Worm (Caenorhabditis elegans): ENCODE data around the gene C35D6.4.

The C35D6.4 gene

ce11 chrIV:16391470-16391869, 40.7 kb downstream of the C35D6.4 start:
- TF ChIP-seq ztf-26 (tag; optimal IDR thresholded peaks at IDR 0.05) (no peak), K11D2.4 (GFP tag; IDR thresholded peaks at IDR 0.05) (no peak), madf-8 (GFP tag; conservative IDR thresholded peaks at IDR 0.05) (no peak), nhr-90 (tag; optimal IDR thresholded peaks at IDR 0.05) (no peak), ztf-25 (GFP tag; IDR thresholded peaks at IDR 0.05) (no peak), dox-1 (GFP tag; IDR thresholded peaks at IDR 0.05) (no peak), ZK185.1 (tag; optimal IDR thresholded peaks at IDR 0.05; ENCODE audit: poor library complexity, severe bottlenecking) (no peak), gei-17 (GFP tag; optimal IDR thresholded peaks at IDR 0.05) (no peak), somi-1 (GFP tag; optimal IDR thresholded peaks at IDR 0.05) (no peak)

- TF ChIP-seq rec-8 (tag; optimal IDR thresholded peaks at IDR 0.05) (no peak), athp-1 (tag; optimal IDR thresholded peaks at IDR 0.05) (no peak), dpff-1 (tag; optimal IDR thresholded peaks at IDR 0.05) (no peak), tbx-9 (tag; optimal IDR thresholded peaks at IDR 0.05; ENCODE audit: borderline replicate concordance) (no peak), snpc-4 (GFP tag; optimal IDR thresholded peaks at IDR 0.05) (no peak), snpc-4 (tag; optimal IDR thresholded peaks at IDR 0.05) (peak in 1 of 4 experiments; percentile 36), ZK185.1 (tag; optimal IDR thresholded peaks at IDR 0.05; ENCODE audit: poor library complexity, severe bottlenecking) (no peak), zfh-2 (GFP tag; conservative IDR thresholded peaks at IDR 0.05) (no peak), madf-10 (tag; optimal IDR thresholded peaks at IDR 0.05) (no peak)
Measured at ce11 chrIV:16393668-16394067, 42.9 kb downstream of the C35D6.4 start, which contains the start of gene Y65A5A.24. Y65A5A.24 (plus strand) TSS chrIV:16393968.

- no peak for TF ChIP-seq rec-8 (tag; optimal IDR thresholded peaks at IDR 0.05)
- peak; percentile 93 for TF ChIP-seq unc-62 (GFP tag; optimal IDR thresholded peaks at IDR 0.05)
Measured at ce11 chrIV:16396651-16397050, 45.9 kb downstream of the C35D6.4 start.

- TF ChIP-seq bed-1 (GFP tag; IDR thresholded peaks at IDR 0.05) (no peak), Y56A3A.18 (GFP tag; IDR thresholded peaks at IDR 0.05) (peak; percentile 61; the same call in 1 of the 2 replicates), lin-35 (GFP tag; optimal IDR thresholded peaks at IDR 0.05) (peak in 1 of 3 experiments; percentile 43), dpff-1 (tag; optimal IDR thresholded peaks at IDR 0.05) (no peak), pbrm-1 (GFP tag; IDR thresholded peaks at IDR 0.05) (peak; percentile 82), nhr-27 (tag; optimal IDR thresholded peaks at IDR 0.05) (peak; percentile 41), mcd-1 (GFP tag; IDR thresholded peaks at IDR 0.05) (peak; percentile 90), ztf-3 (GFP tag; optimal IDR thresholded peaks at IDR 0.05) (no peak), nhr-120 (GFP tag; IDR thresholded peaks at IDR 0.05) (0 out of 2 replicates have a peak, but pooled peaks have one; percentile 53), die-1 (tag; optimal IDR thresholded peaks at IDR 0.05) (peak; percentile 85), rcor-1 (GFP tag; IDR thresholded peaks at IDR 0.05) (peak; percentile 59), lin-40 (tag; optimal IDR thresholded peaks at IDR 0.05) (peak; percentile 18), atf-7 (tag; optimal IDR thresholded peaks at IDR 0.05) (no peak), attf-6 (GFP tag; IDR thresholded peaks at IDR 0.05) (peak; percentile 96), hmg-1.2 (GFP tag; IDR thresholded peaks at IDR 0.05) (peak; percentile 69), nhr-80 (tag; optimal IDR thresholded peaks at IDR 0.05) (no peak), repo-1 (tag; optimal IDR thresholded peaks at IDR 0.05) (peak; percentile 0), F39B2.1 (GFP tag; IDR thresholded peaks at IDR 0.05) (no peak), ceh-100 (GFP tag; IDR thresholded peaks at IDR 0.05) (peak; percentile 55; the same call in 1 of the 2 replicates), C06A6.2 (GFP tag; conservative IDR thresholded peaks at IDR 0.05) (no peak), hlh-12 (tag; optimal IDR thresholded peaks at IDR 0.05) (no peak), F57A8.1 (GFP tag; optimal IDR thresholded peaks at IDR 0.05) (no peak), unc-130 (GFP tag; optimal IDR thresholded peaks at IDR 0.05) (peak; percentile 9), F49E8.2 (tag; optimal IDR thresholded peaks at IDR 0.05; ENCODE audit: insufficient read depth) (peak; percentile 58), snpc-3.4 (tag; optimal IDR thresholded peaks at IDR 0.05) (peak; percentile 68), F10E7.11 (tag; optimal IDR thresholded peaks at IDR 0.05) (no peak)
Measured at ce11 chrIV:16397845-16398607, 47.2 kb downstream of the C35D6.4 start.

Data from whole organism, young adult.